Fruit fly (Drosophila melanogaster): ENCODE data around the gene side-VII.

DNA sequence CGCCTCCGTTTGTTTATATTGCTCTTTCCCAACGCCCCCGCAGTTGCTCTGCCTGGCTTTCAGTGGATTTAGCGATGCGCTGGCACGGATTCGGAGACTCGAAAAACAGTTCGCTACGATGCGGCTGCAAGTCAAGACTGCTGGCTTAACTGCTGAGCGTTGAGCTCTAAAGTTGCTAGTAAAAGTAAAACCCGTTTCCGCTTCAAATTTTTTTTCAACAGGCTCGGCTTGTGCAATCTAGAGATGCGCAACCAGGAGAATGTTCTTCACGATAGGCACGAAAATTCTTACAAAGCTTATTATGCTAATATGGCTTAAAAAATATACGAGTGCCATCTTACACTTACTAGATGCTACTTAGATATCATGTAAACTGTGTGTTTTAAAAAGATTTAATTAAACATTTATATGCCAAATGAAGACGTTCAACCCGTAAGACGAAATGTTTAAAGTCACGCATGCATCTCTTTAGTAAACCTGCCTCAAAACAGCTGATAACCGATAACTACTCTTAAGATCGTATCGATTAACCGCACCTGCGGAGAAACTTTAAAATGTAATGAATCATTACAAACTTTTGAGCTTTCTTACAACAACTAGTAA, 7.6 kb upstream of the side-VII start, which contains the start of gene CG12948:
- peak; percentile 24 for TF ChIP-seq CG9948 (tag; optimal IDR thresholded peaks at IDR 0.05)
- TF ChIP-seq rn (GFP tag; IDR thresholded peaks at IDR 0.05) = no peak
- TF ChIP-seq CG13204 (GFP tag; optimal IDR thresholded peaks at IDR 0.05) = no peak

All from whole organism, pupa.